Worm (Caenorhabditis elegans): ENCODE measurements around the gene tag-131.

The tag-131 gene

DNA sequence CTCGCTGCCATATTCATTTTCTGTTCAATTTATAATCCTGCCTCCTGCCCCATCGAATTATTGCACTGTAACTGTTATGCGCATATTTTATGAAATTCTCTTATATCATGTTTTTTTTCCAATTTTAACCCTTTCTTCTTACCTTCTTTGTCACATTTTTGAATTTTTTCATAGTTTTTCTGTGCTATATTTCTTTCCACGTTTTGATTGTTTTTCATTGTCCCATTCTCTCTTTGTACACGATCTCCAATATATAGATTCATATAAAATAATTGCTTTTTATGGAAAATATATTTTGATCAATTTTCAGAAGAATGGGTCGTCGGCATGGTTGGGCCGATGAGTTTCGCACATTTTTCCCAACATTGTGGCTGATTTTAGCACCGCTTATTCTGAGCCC, 32.3 kb downstream of the tag-131 start, which contains the start of gene B0285.6:
TSS of gene B0285.6 (plus strand) at position 301 of the 400 bp plus-strand sequence.
- no peak for TF ChIP-seq fkh-4 (tag; optimal IDR thresholded peaks at IDR 0.05; ENCODE audit: borderline replicate concordance)
- TF ChIP-seq ztf-11 (tag; optimal IDR thresholded peaks at IDR 0.05): no peak
- no peak for TF ChIP-seq irx-1 (tag; optimal IDR thresholded peaks at IDR 0.05)
- TF ChIP-seq jun-1 (tag; optimal IDR thresholded peaks at IDR 0.05): no peak
- TF ChIP-seq nhr-47 (tag; optimal IDR thresholded peaks at IDR 0.05): no peak
- TF ChIP-seq swsn-7 (tag; optimal IDR thresholded peaks at IDR 0.05): no peak
- no peak for TF ChIP-seq lin-35 (GFP tag; optimal IDR thresholded peaks at IDR 0.05)
- no peak for TF ChIP-seq pax-3 (tag; optimal IDR thresholded peaks at IDR 0.05)
- TF ChIP-seq fos-1 (tag; optimal IDR thresholded peaks at IDR 0.05): no peak
- TF ChIP-seq ceh-8 (GFP tag; optimal IDR thresholded peaks at IDR 0.05): no peak
- TF ChIP-seq pqm-1 (tag; optimal IDR thresholded peaks at IDR 0.05): no peak
- TF ChIP-seq fkh-10 (GFP tag; optimal IDR thresholded peaks at IDR 0.05): no peak
- no peak for TF ChIP-seq elt-3 (tag; optimal IDR thresholded peaks at IDR 0.05)
- TF ChIP-seq zag-1 (tag; optimal IDR thresholded peaks at IDR 0.05): no peak
- TF ChIP-seq tbx-2 (tag; optimal IDR thresholded peaks at IDR 0.05): no peak
- no peak for TF ChIP-seq lin-39 (tag; optimal IDR thresholded peaks at IDR 0.05)
- TF ChIP-seq mab-9 (GFP tag; IDR thresholded peaks at IDR 0.05): no peak
- no peak for TF ChIP-seq hpl-2 (GFP tag; optimal IDR thresholded peaks at IDR 0.05)
- no peak for TF ChIP-seq C04F5.9 (tag; optimal IDR thresholded peaks at IDR 0.05)

DNA sequence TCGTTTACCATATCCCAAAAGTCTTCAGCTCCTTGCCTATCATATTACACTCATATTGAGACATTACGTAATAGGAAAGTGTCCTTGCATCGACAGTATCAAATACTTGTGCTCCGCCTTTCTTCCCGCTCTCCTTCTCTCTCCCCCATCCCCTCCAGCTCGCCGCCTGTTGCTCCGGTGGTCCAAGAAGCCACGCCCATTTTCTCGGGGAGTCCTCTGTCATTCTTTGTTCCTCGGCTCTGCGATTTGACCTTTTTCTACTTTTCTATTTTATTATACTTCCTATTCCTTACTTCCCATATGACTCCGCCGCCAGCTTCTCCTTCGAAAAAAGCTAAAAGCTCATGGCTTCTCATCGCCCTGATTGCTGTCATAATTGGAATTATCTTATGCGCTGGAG, 38.9 kb downstream of the tag-131 start, which contains the start of gene mnp-1:
TSS of gene mnp-1 (plus strand) at position 211 of the 400 bp plus-strand sequence.
- TF ChIP-seq swsn-7 (tag; optimal IDR thresholded peaks at IDR 0.05) (no peak), efl-1 (optimal IDR thresholded peaks at IDR 0.05) (no peak), efl-1 (GFP tag; optimal IDR thresholded peaks at IDR 0.05 in 1 of 2) (peak in 1 of 2 experiments; percentile 55)

DNA sequence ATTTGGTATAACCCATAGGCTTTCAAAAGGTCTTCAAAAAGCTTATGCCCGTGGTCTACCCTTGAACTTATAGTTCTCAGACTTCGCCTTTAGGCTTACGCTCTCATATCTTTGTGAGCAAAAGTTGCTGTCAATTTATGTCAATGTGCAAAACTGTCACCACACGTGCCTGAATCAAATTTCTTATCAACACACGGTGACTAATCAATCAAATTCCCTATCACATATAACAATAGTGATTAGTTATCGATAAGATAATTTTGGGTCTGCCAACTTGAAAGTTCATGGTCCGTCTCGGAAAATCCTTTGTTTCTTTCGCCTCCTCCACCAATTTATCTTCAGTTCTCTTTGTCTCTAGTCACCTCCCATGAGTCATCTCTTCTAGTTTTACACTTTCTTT, 39.9 kb downstream of the tag-131 start:
- TF ChIP-seq rnt-1 (tag; optimal IDR thresholded peaks at IDR 0.05) (no peak), unc-86 (tag; optimal IDR thresholded peaks at IDR 0.05) (no peak), pqm-1 (tag; optimal IDR thresholded peaks at IDR 0.05) (no peak), elt-2 (tag; optimal IDR thresholded peaks at IDR 0.05) (peak; percentile 27)

DNA sequence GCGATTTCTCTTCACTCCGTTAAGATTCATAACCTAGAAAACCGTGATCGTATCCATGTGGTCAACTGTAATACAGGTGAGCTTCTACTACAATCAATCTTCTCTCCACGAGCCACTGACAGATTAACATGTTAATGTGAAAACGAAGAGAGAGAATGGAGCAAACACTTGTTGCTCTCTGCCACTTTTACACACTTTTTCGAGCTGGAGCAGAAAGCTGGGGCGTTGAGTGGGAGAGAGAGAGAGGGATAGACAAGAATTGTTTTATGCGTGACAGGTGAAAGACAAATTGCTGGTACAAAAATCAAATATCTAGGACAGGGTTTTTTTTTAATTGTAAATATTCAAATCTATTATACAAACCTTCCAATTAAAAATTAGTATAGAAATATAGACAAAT, 40.8 kb downstream of the tag-131 start:
- TF ChIP-seq rnt-1 (tag; optimal IDR thresholded peaks at IDR 0.05) (peak; percentile 64), nhr-71 (tag; optimal IDR thresholded peaks at IDR 0.05) (peak; percentile 49), ceh-63 (GFP tag; optimal IDR thresholded peaks at IDR 0.05) (no peak), nhr-90 (tag; optimal IDR thresholded peaks at IDR 0.05; ENCODE audit: poor library complexity) (no peak), lsy-2 (tag; optimal IDR thresholded peaks at IDR 0.05) (peak in 1 of 2 experiments; percentile 4), ces-1 (GFP tag; optimal IDR thresholded peaks at IDR 0.05) (no peak), sptf-1 (tag; optimal IDR thresholded peaks at IDR 0.05) (no peak), sox-4 (tag; optimal IDR thresholded peaks at IDR 0.05) (no peak), tlp-1 (tag; optimal IDR thresholded peaks at IDR 0.05) (no peak), jun-1 (tag; optimal IDR thresholded peaks at IDR 0.05) (no peak), dsc-1 (tag; optimal IDR thresholded peaks at IDR 0.05) (no peak), fkh-10 (GFP tag; optimal IDR thresholded peaks at IDR 0.05) (no peak), unc-130 (tag; optimal IDR thresholded peaks at IDR 0.05) (peak; percentile 34), snpc-4 (tag; optimal IDR thresholded peaks at IDR 0.05) (no peak), mdl-1 (tag; optimal IDR thresholded peaks at IDR 0.05) (peak in 1 of 2 experiments; percentile 7), nhr-19 (GFP tag; conservative IDR thresholded peaks at IDR 0.05) (no peak), nhr-237 (tag; optimal IDR thresholded peaks at IDR 0.05) (no peak), sup-37 (GFP tag; optimal IDR thresholded peaks at IDR 0.05) (no peak), unc-62 (GFP tag; optimal IDR thresholded peaks at IDR 0.05) (no peak)
